Fruit fly (Drosophila melanogaster): ENCODE measurements around the gene Doc3.

Gene Doc3

DNA sequence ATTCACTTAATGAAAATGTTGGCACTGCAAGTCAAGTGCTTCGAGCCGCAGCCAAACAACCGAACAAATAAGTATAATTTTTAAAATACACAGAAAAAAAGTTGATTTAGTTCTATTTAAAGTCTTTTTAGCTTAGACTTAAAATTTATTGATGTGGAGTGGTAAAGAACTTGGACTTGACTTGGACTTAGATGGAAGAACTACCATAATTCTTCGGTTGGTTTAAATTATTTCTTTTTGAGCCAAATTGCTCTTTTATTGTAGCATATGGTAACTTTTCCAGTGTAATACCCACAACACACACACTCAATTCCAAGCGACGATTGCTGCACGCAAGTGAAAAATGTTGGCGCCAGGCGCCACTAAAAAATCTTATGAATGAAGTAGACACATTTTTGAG, 23.1 kb downstream of the Doc3 start (continued):
- TF ChIP-seq unc-4 (GFP tag; IDR thresholded peaks at IDR 0.05; ENCODE audit: partially characterized antibody) (no peak), Dp (GFP tag; optimal IDR thresholded peaks at IDR 0.05) (no peak), ttk (GFP tag; IDR thresholded peaks at IDR 0.05) (no peak), Mes4 (GFP tag; optimal IDR thresholded peaks at IDR 0.05) (peak; percentile 17), CG4328 (GFP tag; optimal IDR thresholded peaks at IDR 0.05) (no peak), ind (GFP tag; optimal IDR thresholded peaks at IDR 0.05) (no peak), Nf-YB (GFP tag; optimal IDR thresholded peaks at IDR 0.05) (no peak), NfI (GFP tag; optimal IDR thresholded peaks at IDR 0.05) (no peak), CG10209 (GFP tag; optimal IDR thresholded peaks at IDR 0.05) (peak; percentile 31), CG3995 (GFP tag; optimal IDR thresholded peaks at IDR 0.05) (no peak), CG10267 (tag; optimal IDR thresholded peaks at IDR 0.05) (peak; percentile 59), CG8765 (GFP tag; IDR thresholded peaks at IDR 0.05) (no peak; the same call in 1 of the 2 replicates), CG17359 (tag; optimal IDR thresholded peaks at IDR 0.05) (peak; percentile 20), fd102C (GFP tag; optimal IDR thresholded peaks at IDR 0.05) (peak; percentile 16), nmo (GFP tag; optimal IDR thresholded peaks at IDR 0.05) (peak; percentile 74), CG8944 (GFP tag; optimal IDR thresholded peaks at IDR 0.05) (peak; percentile 27), CG10959 (GFP tag; IDR thresholded peaks at IDR 0.05) (peak; percentile 72), lola (GFP tag; optimal IDR thresholded peaks at IDR 0.05) (peak in 1 of 3 experiments; percentile 76), amos (GFP tag; IDR thresholded peaks at IDR 0.05; ENCODE audit: partially characterized antibody) (no peak), CG4820 (GFP tag; optimal IDR thresholded peaks at IDR 0.05) (peak; percentile 42), CG15514 (GFP tag; optimal IDR thresholded peaks at IDR 0.05) (no peak), tup (GFP tag; optimal IDR thresholded peaks at IDR 0.05) (no peak), CG4730 (GFP tag; IDR thresholded peaks at IDR 0.05) (no peak), org-1 (GFP tag; optimal IDR thresholded peaks at IDR 0.05) (no peak), CG2116 (GFP tag; optimal IDR thresholded peaks at IDR 0.05) (no peak), Hey (tag; optimal IDR thresholded peaks at IDR 0.05) (no peak), croc (GFP tag; conservative IDR thresholded peaks at IDR 0.05) (no peak; the same call in 1 of the 3 replicates), Opbp (GFP tag; IDR thresholded peaks at IDR 0.05; ENCODE audit: partially characterized antibody) (no peak), psq (GFP tag; optimal IDR thresholded peaks at IDR 0.05) (no peak), CG31388 (GFP tag; optimal IDR thresholded peaks at IDR 0.05) (no peak), da (GFP tag; optimal IDR thresholded peaks at IDR 0.05) (no peak), dati (GFP tag; IDR thresholded peaks at IDR 0.05) (no peak), CG4707 (GFP tag; optimal IDR thresholded peaks at IDR 0.05) (no peak), disco-r (GFP tag; optimal IDR thresholded peaks at IDR 0.05) (no peak), CG6254 (GFP tag; optimal IDR thresholded peaks at IDR 0.05) (no peak), fd64A (GFP tag; optimal IDR thresholded peaks at IDR 0.05) (no peak), wor (GFP tag; IDR thresholded peaks at IDR 0.05) (no peak), crol (GFP tag; IDR thresholded peaks at IDR 0.05) (no peak), kni (GFP tag; optimal IDR thresholded peaks at IDR 0.05) (no peak), Dref (GFP tag; IDR thresholded peaks at IDR 0.05) (no peak), CG17385 (GFP tag; optimal IDR thresholded peaks at IDR 0.05) (peak; percentile 6), Rfx (GFP tag; IDR thresholded peaks at IDR 0.05) (no peak), Hsf (GFP tag; optimal IDR thresholded peaks at IDR 0.05) (peak; percentile 43), ara (GFP tag; IDR thresholded peaks at IDR 0.05) (no peak), sens-2 (GFP tag; IDR thresholded peaks at IDR 0.05) (no peak), scrt (GFP tag; optimal IDR thresholded peaks at IDR 0.05) (no peak), zen (tag; optimal IDR thresholded peaks at IDR 0.05) (peak; percentile 61), CG11398 (GFP tag; optimal IDR thresholded peaks at IDR 0.05) (peak; percentile 8), pnt (GFP tag; optimal IDR thresholded peaks at IDR 0.05) (no peak), CkIIα-i1 (GFP tag; IDR thresholded peaks at IDR 0.05) (no peak), gsb-n (tag; optimal IDR thresholded peaks at IDR 0.05) (peak; percentile 38)

Measured in whole organism, embryonic.